Worm (Caenorhabditis elegans): ENCODE data around the gene C36A4.11.

ce11 chrIII:3863814-3864507 is 23.6 kb downstream of the C36A4.11 start, which contains the start of gene acs-19:
- no peak for TF ChIP-seq ztf-11 (tag; optimal IDR thresholded peaks at IDR 0.05)
- TF ChIP-seq fkh-4 (tag; optimal IDR thresholded peaks at IDR 0.05; ENCODE audit: borderline replicate concordance) = no peak

All from whole organism, L1 larva.